Fruit fly (Drosophila melanogaster) whole organism, pupa: ENCODE data around the gene CG12746.
A peak's percentile ranks its signal among the peaks of the same experiment; 100 is the strongest.

ENCODE experiments used
- CG10348 ChIP-seq: fragments of 200-800 bp; sonication (Bioruptor generic); IDR thresholded peaks from 2 replicates; pipeline ENCODE4 v1.3.6; 2022; ENCODE audit warnings: missing biosample characterization, missing genetic modification characterization
- CG12605 ChIP-seq: fragments of 200-800 bp; sonication (Bioruptor generic); IDR thresholded peaks from 2 replicates; pipeline ENCODE4 v1.3.6; 2022; ENCODE audit warnings: missing biosample characterization, missing genetic modification characterization
- CG13204 ChIP-seq: fragments of 200-800 bp; sonication (Bioruptor generic); optimal IDR thresholded peaks from 2 replicates; lab custom pipeline; 2018; ENCODE audit warnings: missing biosample characterization, mild to moderate bottlenecking, missing genetic modification characterization, moderate library complexity
- CG14655 ChIP-seq: fragments of 200-800 bp; sonication (Bioruptor generic); optimal IDR thresholded peaks from 3 replicates; lab custom pipeline; 2017; ENCODE audit warnings: mild to moderate bottlenecking, missing biosample characterization, missing genetic modification reagents, missing genetic modification characterization
- CG15710 ChIP-seq: fragments of 200-800 bp; sonication (Bioruptor generic); optimal IDR thresholded peaks from 2 replicates; lab custom pipeline; 2018; ENCODE audit warnings: missing biosample characterization, mild to moderate bottlenecking, missing genetic modification characterization, moderate library complexity
- CG17806 ChIP-seq: fragments of 200-800 bp; sonication (Bioruptor generic); optimal IDR thresholded peaks from 2 replicates; lab custom pipeline; 2018; ENCODE audit warnings: missing biosample characterization, mild to moderate bottlenecking, missing genetic modification characterization, moderate library complexity
- CG32121 ChIP-seq: fragments of 200-800 bp; sonication (Bioruptor generic); IDR thresholded peaks from 2 replicates; pipeline ENCODE4 v1.3.6; 2022; ENCODE audit warnings: missing biosample characterization, missing genetic modification characterization
- CG34367 ChIP-seq: fragments of 200-800 bp; sonication (Bioruptor generic); optimal IDR thresholded peaks from 2 replicates; lab custom pipeline; 2018; ENCODE audit warnings: missing biosample characterization, mild to moderate bottlenecking, missing genetic modification characterization
- CG4496 ChIP-seq: fragments of 200-800 bp; sonication (Bioruptor generic); IDR thresholded peaks from 3 replicates; pipeline ENCODE4 v1.3.6; 2022; ENCODE audit warnings: missing biosample characterization, missing genetic modification characterization
- CG8159 ChIP-seq: fragments of 200-800 bp; sonication (Bioruptor generic); optimal IDR thresholded peaks from 3 replicates; lab custom pipeline; 2018; ENCODE audit warnings: missing biosample characterization, mild to moderate bottlenecking, missing genetic modification characterization, moderate library complexity
- CG8301 ChIP-seq: fragments of 200-800 bp; sonication (Bioruptor generic); optimal IDR thresholded peaks from 2 replicates; lab custom pipeline; 2018; ENCODE audit warnings: missing biosample characterization, mild to moderate bottlenecking, missing genetic modification characterization
- CG9948 ChIP-seq: fragments of 200-800 bp; sonication (Bioruptor generic); optimal IDR thresholded peaks from 2 replicates; lab custom pipeline; 2018; ENCODE audit warnings: missing biosample characterization, mild to moderate bottlenecking, missing genetic modification characterization, moderate library complexity
- D1 ChIP-seq: fragments of 200-800 bp; sonication (Bioruptor generic); optimal IDR thresholded peaks from 2 replicates; lab custom pipeline; 2018; ENCODE audit warnings: missing biosample characterization, mild to moderate bottlenecking, missing genetic modification characterization, moderate library complexity
- EcR ChIP-seq: fragments of 200-800 bp; sonication (Bioruptor generic); optimal IDR thresholded peaks from 3 replicates; lab custom pipeline; 2019; ENCODE audit warnings: missing biosample characterization, missing genetic modification characterization, mild to moderate bottlenecking, moderate library complexity, missing genetic modification reagents
- Ets98B ChIP-seq: fragments of 200-800 bp; sonication (Bioruptor generic); IDR thresholded peaks from 2 replicates; pipeline ENCODE4 v1.3.6; 2022; ENCODE audit warnings: missing biosample characterization, missing genetic modification characterization
- Pif1A ChIP-seq: fragments of 200-800 bp; sonication (Bioruptor generic); optimal IDR thresholded peaks from 3 replicates; lab custom pipeline; 2016; ENCODE audit warnings: missing biosample characterization, missing genetic modification characterization
- Pif1B ChIP-seq: fragments of 200-800 bp; sonication (Bioruptor generic); optimal IDR thresholded peaks from 3 replicates; lab custom pipeline; 2016; ENCODE audit warnings: missing biosample characterization, missing genetic modification characterization
- Snoo ChIP-seq: fragments of 200-800 bp; sonication (Bioruptor generic); optimal IDR thresholded peaks from 3 replicates; lab custom pipeline; 2017; ENCODE audit warnings: missing biosample characterization, mild to moderate bottlenecking, missing genetic modification characterization, inconsistent platforms
- fd96Ca ChIP-seq: fragments of 200-800 bp; sonication (Bioruptor generic); IDR thresholded peaks from 3 replicates; pipeline ENCODE4 v1.3.6; 2022; ENCODE audit warnings: missing biosample characterization, missing genetic modification characterization
- gl ChIP-seq: fragments of 200-800 bp; sonication (Bioruptor generic); optimal IDR thresholded peaks from 2 replicates; lab custom pipeline; 2018; ENCODE audit warnings: missing biosample characterization, mild to moderate bottlenecking, missing genetic modification characterization
- rn ChIP-seq: fragments of 200-800 bp; sonication (Bioruptor generic); IDR thresholded peaks from 2 replicates; pipeline ENCODE4 v1.3.6; 2022; ENCODE audit warnings: missing biosample characterization, missing genetic modification characterization

The CG12746 gene

dm6 chr3R:5599521-5600360 is 35.1 kb downstream of the CG12746 start:
- TF ChIP-seq D1 (tag; lab: Kevin White, UChicago) (no peak), Pif1B (no peak), CG32121 (GFP tag; lab: Robert Waterston, UW) (no peak), CG10348 (no peak), rn (GFP tag; lab: Robert Waterston, UW) (no peak), CG15710 (tag; lab: Kevin White, UChicago) (no peak), CG12605 (GFP tag; lab: Robert Waterston, UW) (no peak), CG17806 (tag; lab: Kevin White, UChicago) (no peak)
- TF ChIP-seq, all 21 proteins: peak for 0

dm6 chr3R:5600361-5601043 is 35.8 kb downstream of the CG12746 start:
- TF ChIP-seq D1 (tag; lab: Kevin White, UChicago) (no peak), CG12605 (GFP tag; lab: Robert Waterston, UW) (no peak), rn (GFP tag; lab: Robert Waterston, UW) (no peak), CG13204 (GFP tag; lab: Kevin White, UChicago) (no peak), CG34367 (tag; lab: Kevin White, UChicago) (peak; percentile 9), EcR (GFP tag; lab: Kevin White, UChicago) (peak; percentile 54), CG9948 (tag; lab: Kevin White, UChicago) (no peak), Snoo (tag; lab: Kevin White, UChicago) (no peak), Ets98B (GFP tag; lab: Robert Waterston, UW) (no peak), fd96Ca (no peak), CG8159 (no peak), CG8301 (tag; lab: Kevin White, UChicago) (no peak), gl (tag; lab: Kevin White, UChicago) (no peak)

DNA sequence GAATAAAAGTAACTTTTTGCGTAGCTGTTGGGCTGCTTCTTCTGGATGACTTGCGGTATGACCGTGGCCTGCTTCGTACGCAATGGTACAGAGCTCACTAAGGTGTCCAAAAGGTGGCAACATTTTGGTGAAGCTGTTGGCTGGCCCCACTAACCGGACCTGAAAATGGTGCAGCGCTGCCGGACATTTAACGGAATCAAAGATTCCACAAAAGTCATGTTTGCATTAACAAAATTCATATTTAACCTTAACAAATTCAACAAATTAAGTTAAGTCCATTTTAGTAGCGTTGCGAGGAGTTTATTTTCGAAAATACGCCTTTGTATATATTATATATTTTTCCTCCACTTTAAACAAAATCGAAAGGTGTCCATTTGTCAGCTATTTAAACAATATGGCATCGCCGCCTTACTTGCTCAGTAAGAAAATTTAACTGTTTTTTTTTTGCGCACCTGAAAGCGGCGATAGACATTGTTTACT is 36.4 kb downstream of the CG12746 start, which contains the start of the genes kra and SecS:
Gene kra (minus strand): TSS at position 93 of the 480 bp plus-strand sequence.
Gene SecS (plus strand): TSS at position 390 of the 480 bp plus-strand sequence.
- TF ChIP-seq CG4496 (GFP tag; lab: Robert Waterston, UW) (no peak), Ets98B (GFP tag; lab: Robert Waterston, UW) (no peak), CG8301 (tag; lab: Kevin White, UChicago) (peak; percentile 11), CG32121 (GFP tag; lab: Robert Waterston, UW) (no peak), CG13204 (GFP tag; lab: Kevin White, UChicago) (no peak), Snoo (tag; lab: Kevin White, UChicago) (peak; percentile 35), Pif1B (no peak), rn (GFP tag; lab: Robert Waterston, UW) (no peak), CG34367 (tag; lab: Kevin White, UChicago) (peak; percentile 11), D1 (tag; lab: Kevin White, UChicago) (no peak), CG12605 (GFP tag; lab: Robert Waterston, UW) (no peak), CG17806 (tag; lab: Kevin White, UChicago) (peak; percentile 29), CG15710 (tag; lab: Kevin White, UChicago) (peak; percentile 38), Pif1A (GFP tag; lab: Kevin White, UChicago) (no peak), CG9948 (tag; lab: Kevin White, UChicago) (peak; percentile 40), fd96Ca (no peak), CG8159 (peak; percentile 32), CG14655 (GFP tag; lab: Kevin White, UChicago) (no peak), gl (tag; lab: Kevin White, UChicago) (no peak), EcR (GFP tag; lab: Kevin White, UChicago) (no peak), CG10348 (no peak)

- TF ChIP-seq fd96Ca = peak; percentile 73
- no peak for TF ChIP-seq gl (tag; lab: Kevin White, UChicago)
- no peak for TF ChIP-seq CG34367 (tag; lab: Kevin White, UChicago)
- peak; percentile 66 for TF ChIP-seq CG8159
- peak; percentile 40 for TF ChIP-seq Snoo (tag; lab: Kevin White, UChicago)
- TF ChIP-seq CG32121 (GFP tag; lab: Robert Waterston, UW) = peak; percentile 62; the same call in 1 of the 2 replicates
- peak; percentile 69 for TF ChIP-seq Ets98B (GFP tag; lab: Robert Waterston, UW)
- peak; percentile 58; the same call in 1 of the 3 replicates for TF ChIP-seq CG4496 (GFP tag; lab: Robert Waterston, UW)
- TF ChIP-seq CG10348 = no peak
- peak; percentile 55 for TF ChIP-seq CG17806 (tag; lab: Kevin White, UChicago)
- no peak for TF ChIP-seq CG12605 (GFP tag; lab: Robert Waterston, UW)
- TF ChIP-seq D1 (tag; lab: Kevin White, UChicago) = no peak
- no peak for TF ChIP-seq CG13204 (GFP tag; lab: Kevin White, UChicago)
- TF ChIP-seq CG15710 (tag; lab: Kevin White, UChicago) = peak; percentile 54
- TF ChIP-seq CG9948 (tag; lab: Kevin White, UChicago) = peak; percentile 39
These were observed 41.8 kb downstream of the CG12746 start, which contains the start of gene asl for dm6 chr3R:5606477-5606876. TSS of gene asl (minus strand) at chr3R:5606543.

- TF ChIP-seq fd96Ca (0 out of 3 replicates have a peak, but pooled peaks have one; percentile 38), CG8301 (tag; lab: Kevin White, UChicago) (no peak)
- TF ChIP-seq, all 21 proteins: peak for 1
These were observed 43.8 kb downstream of the CG12746 start for dm6 chr3R:5608422-5608821.
